Fruit fly (Drosophila melanogaster) whole organism, prepupa: ENCODE results near the gene CG7943.

ENCODE experiments used
- CG10631 ChIP-seq: fragments of 200-800 bp; sonication (Bioruptor generic); optimal IDR thresholded peaks from 2 replicates; lab custom pipeline; 2016; ENCODE audit warnings: missing biosample characterization, missing genetic modification characterization
- CG10669 ChIP-seq: fragments of 200-800 bp; sonication (Bioruptor generic); optimal IDR thresholded peaks from 3 replicates; lab custom pipeline; 2018; ENCODE audit warnings: missing biosample characterization, mild to moderate bottlenecking, missing genetic modification characterization, moderate library complexity
- CG11762 ChIP-seq: fragments of 200-800 bp; sonication (Bioruptor generic); optimal IDR thresholded peaks from 3 replicates; lab custom pipeline; 2016; ENCODE audit warnings: missing biosample characterization, missing genetic modification characterization; ENCODE audit not compliant: insufficient read depth
- CG11902 ChIP-seq: fragments of 200-800 bp; sonication (Bioruptor generic); optimal IDR thresholded peaks from 3 replicates; lab custom pipeline; 2016; ENCODE audit warnings: missing biosample characterization, missing genetic modification characterization
- CG15336 ChIP-seq: fragments of 200-800 bp; sonication (Bioruptor generic); IDR thresholded peaks from 2 replicates; pipeline ENCODE4 v1.3.6; 2022; ENCODE audit warnings: missing biosample characterization, missing genetic modification characterization
- CG16779 ChIP-seq: fragments of 200-800 bp; sonication (Bioruptor generic); optimal IDR thresholded peaks from 3 replicates; lab custom pipeline; 2017; ENCODE audit warnings: missing biosample characterization, mild to moderate bottlenecking, missing genetic modification characterization
- CG31627 ChIP-seq: fragments of 200-800 bp; sonication (Bioruptor generic); optimal IDR thresholded peaks from 3 replicates; lab custom pipeline; 2016; ENCODE audit warnings: missing biosample characterization, missing genetic modification characterization
- CG34406 ChIP-seq: fragments of 200-800 bp; sonication (Bioruptor generic); optimal IDR thresholded peaks from 3 replicates; lab custom pipeline; 2016; ENCODE audit warnings: missing biosample characterization, missing genetic modification characterization
- CG3919 ChIP-seq: fragments of 200-800 bp; sonication (Bioruptor generic); optimal IDR thresholded peaks from 3 replicates; lab custom pipeline; 2016; ENCODE audit warnings: missing biosample characterization, missing genetic modification characterization
- CG6163 ChIP-seq: fragments of 200-800 bp; sonication (Bioruptor generic); IDR thresholded peaks from 3 replicates; pipeline ENCODE4 v1.3.6; 2022; ENCODE audit warnings: missing biosample characterization, missing genetic modification characterization
- CG6276 ChIP-seq: fragments of 200-800 bp; sonication (Bioruptor generic); optimal IDR thresholded peaks from 2 replicates; lab custom pipeline; 2017; ENCODE audit warnings: missing biosample characterization, mild to moderate bottlenecking, missing genetic modification characterization
- CG6808 ChIP-seq: fragments of 200-800 bp; sonication (Bioruptor generic); optimal IDR thresholded peaks from 3 replicates; lab custom pipeline; 2017; ENCODE audit warnings: missing biosample characterization, missing genetic modification characterization, mild to moderate bottlenecking, moderate library complexity, missing genetic modification reagents
- CG6854 ChIP-seq: fragments of 200-800 bp; sonication (Bioruptor generic); optimal IDR thresholded peaks from 2 replicates; lab custom pipeline; 2017; ENCODE audit warnings: missing biosample characterization, mild to moderate bottlenecking, missing genetic modification characterization
- CG7368 ChIP-seq: fragments of 200-800 bp; sonication (Bioruptor generic); optimal IDR thresholded peaks from 3 replicates; lab custom pipeline; 2016; ENCODE audit warnings: missing biosample characterization, missing genetic modification characterization
- CG8119 ChIP-seq: fragments of 200-800 bp; sonication (Bioruptor generic); IDR thresholded peaks from 3 replicates; pipeline ENCODE4 v1.3.6; 2022; ENCODE audit warnings: missing biosample characterization, missing genetic modification characterization
- CG8319 ChIP-seq: fragments of 200-800 bp; sonication (Bioruptor generic); optimal IDR thresholded peaks from 3 replicates; lab custom pipeline; 2016; ENCODE audit warnings: missing biosample characterization, missing genetic modification characterization
- CG9139 ChIP-seq: fragments of 200-800 bp; sonication (Bioruptor generic); optimal IDR thresholded peaks from 3 replicates; lab custom pipeline; 2017; ENCODE audit warnings: missing biosample characterization, mild to moderate bottlenecking, missing genetic modification characterization
- Eip75B ChIP-seq: fragments of 200-800 bp; sonication (Bioruptor generic); optimal IDR thresholded peaks from 3 replicates; lab custom pipeline; 2016; ENCODE audit warnings: missing biosample characterization, missing genetic modification characterization
- Eip78C ChIP-seq: fragments of 200-800 bp; sonication (Bioruptor generic); peaks from one replicate; lab custom pipeline; 2016; ENCODE audit warnings: missing biosample characterization, missing genetic modification characterization
- Eip93F ChIP-seq: fragments of 200-800 bp; sonication (Bioruptor generic); optimal IDR thresholded peaks from 2 replicates; lab custom pipeline; 2016; ENCODE audit warnings: missing biosample characterization, mild to moderate bottlenecking, missing genetic modification characterization
- Gug ChIP-seq: fragments of 200-800 bp; sonication (Bioruptor generic); IDR thresholded peaks from 2 replicates; pipeline ENCODE4 v1.3.6; 2022; ENCODE audit warnings: missing biosample characterization, missing genetic modification characterization
- Hr39 ChIP-seq: fragments of 200-800 bp; sonication (Bioruptor generic); optimal IDR thresholded peaks from 2 replicates; lab custom pipeline; 2016; ENCODE audit warnings: missing biosample characterization, missing genetic modification characterization
- Met ChIP-seq: fragments of 200-800 bp; sonication (Bioruptor generic); optimal IDR thresholded peaks from 3 replicates; lab custom pipeline; 2016; ENCODE audit warnings: missing biosample characterization, missing genetic modification characterization
- Sox102F ChIP-seq: fragments of 200-800 bp; sonication (Bioruptor generic); optimal IDR thresholded peaks from 2 replicates; lab custom pipeline; 2016; ENCODE audit warnings: missing biosample characterization, mild to moderate bottlenecking, missing genetic modification characterization
- Sox14 ChIP-seq: fragments of 200-800 bp; sonication (Bioruptor generic); optimal IDR thresholded peaks from 3 replicates; lab custom pipeline; 2016; ENCODE audit warnings: missing biosample characterization, missing genetic modification characterization
- Sox15 ChIP-seq: fragments of 200-800 bp; sonication (Bioruptor generic); optimal IDR thresholded peaks from 3 replicates; lab custom pipeline; 2016; ENCODE audit warnings: missing biosample characterization, missing genetic modification characterization
- acj6 ChIP-seq: fragments of 200-800 bp; sonication (Bioruptor generic); optimal IDR thresholded peaks from 3 replicates; lab custom pipeline; 2016; ENCODE audit warnings: missing biosample characterization, missing genetic modification characterization
- dsx ChIP-seq: fragments of 200-800 bp; optimal IDR thresholded peaks from 3 replicates; lab custom pipeline; 2019; ENCODE audit warnings: missing biosample characterization, mild to moderate bottlenecking, missing genetic modification characterization, moderate library complexity; ENCODE audit not compliant: poor library complexity, severe bottlenecking
- eg ChIP-seq: fragments of 200-800 bp; sonication (Bioruptor generic); IDR thresholded peaks from 3 replicates; pipeline ENCODE4 v1.3.6; 2022; ENCODE audit warnings: missing biosample characterization, missing genetic modification characterization
- esn ChIP-seq: fragments of 200-800 bp; sonication (Bioruptor generic); optimal IDR thresholded peaks from 2 replicates; lab custom pipeline; 2016; ENCODE audit warnings: missing biosample characterization, mild to moderate bottlenecking, missing genetic modification characterization, moderate library complexity
- fd59A ChIP-seq: fragments of 200-800 bp; sonication (Bioruptor generic); optimal IDR thresholded peaks from 2 replicates; lab custom pipeline; 2017; ENCODE audit warnings: missing biosample characterization, mild to moderate bottlenecking, missing genetic modification characterization, missing genetic modification reagents
- fd85E ChIP-seq: fragments of 200-800 bp; sonication (Bioruptor generic); optimal IDR thresholded peaks from 3 replicates; lab custom pipeline; 2016; ENCODE audit warnings: missing biosample characterization, missing genetic modification characterization
- fkh ChIP-seq: fragments of 200-800 bp; sonication (Bioruptor generic); optimal IDR thresholded peaks from 3 replicates; lab custom pipeline; 2017; ENCODE audit warnings: missing biosample characterization, mild to moderate bottlenecking, missing genetic modification characterization, moderate library complexity
- lz ChIP-seq: fragments of 200-800 bp; sonication (Bioruptor generic); optimal IDR thresholded peaks from 3 replicates; lab custom pipeline; 2016; ENCODE audit warnings: missing biosample characterization, missing genetic modification characterization
- pdm3 ChIP-seq: fragments of 200-800 bp; sonication (Bioruptor generic); optimal IDR thresholded peaks from 3 replicates; lab custom pipeline; 2016; ENCODE audit warnings: missing biosample characterization, missing genetic modification characterization
- salr ChIP-seq, 2 experiments: fragments of 200-800 bp; sonication (Bioruptor generic); optimal IDR thresholded peaks; 3 replicates each; lab custom pipeline; 2016 to 2018; ENCODE audit warnings: missing biosample characterization in 2 of 2, missing genetic modification characterization in 2 of 2, mild to moderate bottlenecking in 1 of 2
- ss ChIP-seq, 2 experiments: fragments of 200-800 bp; sonication (Bioruptor generic); optimal IDR thresholded peaks; 2 replicates in 1 of 2; 3 replicates in 1 of 2; lab custom pipeline; 2017 to 2018; ENCODE audit warnings: mild to moderate bottlenecking in 2 of 2, missing biosample characterization in 2 of 2, missing genetic modification characterization in 2 of 2, moderate library complexity in 1 of 2
- topi ChIP-seq: fragments of 200-800 bp; sonication (Bioruptor generic); optimal IDR thresholded peaks from 3 replicates; lab custom pipeline; 2016; ENCODE audit warnings: missing biosample characterization, missing genetic modification characterization

The CG7943 gene

DNA sequence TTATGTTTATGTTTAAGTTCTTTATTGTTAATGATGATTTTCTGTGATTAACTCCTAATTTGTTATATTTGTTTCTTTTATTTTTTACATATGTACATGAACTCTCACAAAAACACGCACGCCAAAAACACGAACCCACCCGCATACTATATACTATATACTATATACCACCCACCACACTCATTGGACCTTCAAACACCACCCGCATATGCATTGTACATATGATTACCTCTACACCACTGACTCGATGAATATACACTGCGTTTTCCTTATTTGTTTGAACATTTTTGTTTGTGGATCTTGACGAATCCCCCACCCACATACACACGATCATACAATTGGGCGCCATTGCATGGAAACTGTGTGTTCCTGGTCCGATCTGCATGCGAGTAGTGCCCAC lies 14.0 kb upstream of the CG7943 start:
- no peak for TF ChIP-seq Gug (GFP tag; lab: Robert Waterston, UW)
- no peak for TF ChIP-seq Hr39 (GFP tag; lab: Kevin White, UChicago)
- TF ChIP-seq CG8119: no peak

dm6 chr3R:30036609-30037008 lies 9.7 kb upstream of the CG7943 start, which contains the start of gene ZIPIC:
ZIPIC (minus strand) TSS chr3R:30036870.
- no peak for TF ChIP-seq lz (GFP tag; lab: Kevin White, UChicago)
- no peak for TF ChIP-seq acj6 (GFP tag; lab: Kevin White, UChicago)
- TF ChIP-seq Eip93F (GFP tag; lab: Kevin White, UChicago): no peak
- no peak for TF ChIP-seq CG15336 (GFP tag; lab: Robert Waterston, UW)
- TF ChIP-seq CG11902: no peak
- no peak for TF ChIP-seq Eip75B (GFP tag; lab: Kevin White, UChicago)
- no peak for TF ChIP-seq CG34406 (GFP tag; lab: Kevin White, UChicago)
- no peak for TF ChIP-seq CG8319 (GFP tag; lab: Kevin White, UChicago)
- TF ChIP-seq pdm3 (GFP tag; lab: Kevin White, UChicago): no peak
- no peak for TF ChIP-seq esn (GFP tag; lab: Kevin White, UChicago)
- TF ChIP-seq Sox102F (GFP tag; lab: Kevin White, UChicago): no peak
- no peak for TF ChIP-seq CG6854 (GFP tag; lab: Kevin White, UChicago)
- TF ChIP-seq ss (GFP tag; optimal IDR thresholded peaks at IDR 0.05; lab: Kevin White, UChicago): no peak
- no peak for TF ChIP-seq CG6163 (GFP tag; lab: Robert Waterston, UW)
- no peak for TF ChIP-seq dsx
- TF ChIP-seq fkh (GFP tag; lab: Kevin White, UChicago): no peak
- TF ChIP-seq topi (GFP tag; lab: Kevin White, UChicago): no peak
- no peak for TF ChIP-seq Sox15 (GFP tag; lab: Kevin White, UChicago)
- TF ChIP-seq CG9139: no peak

dm6 chr3R:30037630-30038029 lies 8.6 kb upstream of the CG7943 start, which contains the start of gene ocn:
ocn (minus strand) TSS chr3R:30037730.
- no peak for TF ChIP-seq salr (GFP tag; optimal IDR thresholded peaks at IDR 0.05; lab: Kevin White, UChicago)
- TF ChIP-seq esn (GFP tag; lab: Kevin White, UChicago): no peak
- no peak for TF ChIP-seq CG7368
- TF ChIP-seq CG6808: no peak
- TF ChIP-seq CG6276: no peak
- no peak for TF ChIP-seq Met (GFP tag; lab: Kevin White, UChicago)
- TF ChIP-seq CG10631 (GFP tag; lab: Kevin White, UChicago): no peak
- TF ChIP-seq fkh (GFP tag; lab: Kevin White, UChicago): no peak
- TF ChIP-seq CG3919: no peak
- TF ChIP-seq Gug (GFP tag; lab: Robert Waterston, UW): no peak
- TF ChIP-seq CG10669 (GFP tag; lab: Kevin White, UChicago): no peak

- no peak for TF ChIP-seq CG6163 (GFP tag; lab: Robert Waterston, UW)
- TF ChIP-seq Sox14 (GFP tag; lab: Kevin White, UChicago): no peak
- no peak for TF ChIP-seq CG6276
- no peak for TF ChIP-seq Eip75B (GFP tag; lab: Kevin White, UChicago)
- TF ChIP-seq CG31627 (GFP tag; lab: Kevin White, UChicago): no peak
- no peak for TF ChIP-seq CG16779
- no peak for TF ChIP-seq fd85E (GFP tag; lab: Kevin White, UChicago)
- no peak for TF ChIP-seq Hr39 (GFP tag; lab: Kevin White, UChicago)
- no peak for TF ChIP-seq eg (GFP tag; lab: Robert Waterston, UW)
- no peak for TF ChIP-seq Sox15 (GFP tag; lab: Kevin White, UChicago)
- TF ChIP-seq lz (GFP tag; lab: Kevin White, UChicago): no peak
- no peak for TF ChIP-seq Eip78C (GFP tag; lab: Kevin White, UChicago)
- no peak for TF ChIP-seq acj6 (GFP tag; lab: Kevin White, UChicago)
- no peak for TF ChIP-seq CG11762 (GFP tag; lab: Kevin White, UChicago)
- no peak for TF ChIP-seq dsx
- TF ChIP-seq fd59A (GFP tag; lab: Kevin White, UChicago): no peak
Observed at dm6 chr3R:30038628-30039027, 7.6 kb upstream of the CG7943 start, which contains the start of gene janB. janB (minus strand) TSS chr3R:30038728.
